Fruit fly (Drosophila melanogaster) whole organism, embryonic: Measurements from ENCODE around the gene Coa8.

Source experiments
- Aef1 ChIP-seq: fragments of 200-800 bp; sonication (Bioruptor generic); IDR thresholded peaks from 3 replicates; pipeline ENCODE4 v1.3.6; 2022; ENCODE audit warnings: missing biosample characterization, missing genetic modification characterization
- Antp ChIP-seq: fragments of 200-800 bp; sonication (Bioruptor generic); optimal IDR thresholded peaks from 3 replicates; lab custom pipeline; 2016; ENCODE audit warnings: missing biosample characterization, missing genetic modification characterization
- CG1024 ChIP-seq: fragments of 200-800 bp; sonication (Bioruptor generic); IDR thresholded peaks from 2 replicates; pipeline ENCODE4 v1.3.6; 2022; ENCODE audit warnings: missing biosample characterization, missing genetic modification characterization
- CG10959 ChIP-seq: fragments of 200-800 bp; sonication (Bioruptor generic); IDR thresholded peaks from 2 replicates; pipeline ENCODE4 v1.3.6; 2022; ENCODE audit warnings: missing biosample characterization, missing genetic modification characterization
- CG11723 ChIP-seq: fragments of 200-800 bp; sonication (Bioruptor generic); optimal IDR thresholded peaks from 2 replicates; lab custom pipeline; 2017; ENCODE audit warnings: missing biosample characterization, mild to moderate bottlenecking, missing genetic modification characterization
- CG12155 ChIP-seq: fragments of 200-800 bp; sonication (Bioruptor generic); optimal IDR thresholded peaks from 3 replicates; lab custom pipeline; 2016; ENCODE audit warnings: missing biosample characterization, missing genetic modification characterization
- CG12299 ChIP-seq: fragments of 200-800 bp; sonication (Bioruptor generic); optimal IDR thresholded peaks from 2 replicates; lab custom pipeline; 2018; ENCODE audit warnings: missing biosample characterization, mild to moderate bottlenecking, missing genetic modification characterization
- CG1233 ChIP-seq: fragments of 200-800 bp; sonication (Bioruptor generic); optimal IDR thresholded peaks from 4 replicates; lab custom pipeline; 2018; ENCODE audit warnings: missing biosample characterization, mild to moderate bottlenecking, missing genetic modification characterization
- CG14667 ChIP-seq: fragments of 200-800 bp; sonication (Bioruptor generic); IDR thresholded peaks from 2 replicates; pipeline ENCODE4 v1.3.6; 2022; ENCODE audit warnings: missing biosample characterization, missing genetic modification characterization
- CG17568 ChIP-seq: fragments of 200-800 bp; sonication (Bioruptor generic); optimal IDR thresholded peaks from 2 replicates; lab custom pipeline; 2018; ENCODE audit warnings: missing biosample characterization, mild to moderate bottlenecking, missing genetic modification characterization, moderate library complexity
- CG17802 ChIP-seq: fragments of 200-800 bp; sonication (Bioruptor generic); optimal IDR thresholded peaks from 2 replicates; lab custom pipeline; 2018; ENCODE audit warnings: missing biosample characterization, mild to moderate bottlenecking, missing genetic modification characterization, moderate library complexity
- CG18764 ChIP-seq: fragments of 200-800 bp; sonication (Bioruptor generic); optimal IDR thresholded peaks from 3 replicates; lab custom pipeline; 2016; ENCODE audit warnings: missing biosample characterization, missing genetic modification characterization
- CG2712 ChIP-seq: fragments of 200-800 bp; optimal IDR thresholded peaks from 3 replicates; lab custom pipeline; 2019; ENCODE audit warnings: missing biosample characterization, mild to moderate bottlenecking, missing genetic modification characterization, moderate library complexity
- CG33213 ChIP-seq: fragments of 200-800 bp; sonication (Bioruptor generic); optimal IDR thresholded peaks from 3 replicates; lab custom pipeline; 2016; ENCODE audit warnings: missing biosample characterization, missing genetic modification characterization
- CG34224 ChIP-seq: fragments of 200-800 bp; sonication (Bioruptor generic); IDR thresholded peaks from 3 replicates; pipeline ENCODE4 v1.3.6; 2022; ENCODE audit warnings: missing biosample characterization, missing genetic modification characterization; ENCODE audit not compliant: partially characterized antibody
- CG4424 ChIP-seq: fragments of 200-800 bp; sonication (Bioruptor generic); optimal IDR thresholded peaks from 3 replicates; lab custom pipeline; 2016; ENCODE audit warnings: missing biosample characterization, missing genetic modification characterization
- CG8388 ChIP-seq: fragments of 200-800 bp; sonication (Bioruptor generic); optimal IDR thresholded peaks from 2 replicates; lab custom pipeline; 2019; ENCODE audit warnings: missing biosample characterization, mild to moderate bottlenecking, missing genetic modification characterization, moderate library complexity
- CG9817 ChIP-seq: fragments of 200-800 bp; sonication (Bioruptor generic); optimal IDR thresholded peaks from 2 replicates; lab custom pipeline; 2018; ENCODE audit warnings: missing biosample characterization, mild to moderate bottlenecking, missing genetic modification characterization, moderate library complexity
- Dad ChIP-seq: fragments of 200-800 bp; sonication (Bioruptor generic); optimal IDR thresholded peaks from 3 replicates; lab custom pipeline; 2016; ENCODE audit warnings: missing biosample characterization, missing genetic modification characterization
- Dfd ChIP-seq, 2 experiments: fragments of >200 bp; optimal IDR thresholded peaks; 2 replicates each; lab custom pipeline; 2017; ENCODE audit warnings: missing biosample characterization in 2 of 2, missing genetic modification characterization in 2 of 2
- Dip3 ChIP-seq: fragments of 200-800 bp; sonication (Bioruptor generic); optimal IDR thresholded peaks from 3 replicates; lab custom pipeline; 2016; ENCODE audit warnings: missing biosample characterization, missing genetic modification characterization
- HHEX ChIP-seq: fragments of 200-800 bp; sonication (Bioruptor generic); optimal IDR thresholded peaks from 3 replicates; lab custom pipeline; 2017; ENCODE audit warnings: missing biosample characterization, mild to moderate bottlenecking, missing genetic modification characterization, missing genetic modification reagents
- HLH4C ChIP-seq: fragments of 200-800 bp; sonication (Bioruptor generic); IDR thresholded peaks from 3 replicates; pipeline ENCODE4 v1.3.6; 2022; ENCODE audit warnings: missing biosample characterization, missing genetic modification characterization; ENCODE audit not compliant: partially characterized antibody
- HLH54F ChIP-seq: fragments of 200-800 bp; sonication (Bioruptor generic); optimal IDR thresholded peaks from 3 replicates; lab custom pipeline; 2016; ENCODE audit warnings: missing biosample characterization, missing genetic modification characterization
- Hey ChIP-seq: fragments of 200-800 bp; sonication (Bioruptor generic); optimal IDR thresholded peaks from 3 replicates; lab custom pipeline; 2018; ENCODE audit warnings: missing biosample characterization, mild to moderate bottlenecking, missing genetic modification characterization
- Mad ChIP-seq: fragments of 200-800 bp; sonication (Bioruptor generic); optimal IDR thresholded peaks from 2 replicates; lab custom pipeline; 2016; ENCODE audit warnings: missing biosample characterization, missing genetic modification characterization
- Oaz ChIP-seq: fragments of 200-800 bp; sonication (Bioruptor generic); IDR thresholded peaks from 2 replicates; pipeline ENCODE4 v1.3.6; 2022; ENCODE audit warnings: missing biosample characterization, missing genetic modification characterization
- Opbp ChIP-seq: fragments of 200-800 bp; sonication (Bioruptor generic); IDR thresholded peaks from 3 replicates; pipeline ENCODE4 v1.3.6; 2022; ENCODE audit warnings: missing biosample characterization, missing genetic modification characterization; ENCODE audit not compliant: partially characterized antibody
- Sox100B ChIP-seq: fragments of 200-800 bp; sonication (Bioruptor generic); optimal IDR thresholded peaks from 3 replicates; lab custom pipeline; 2018; ENCODE audit warnings: missing biosample characterization, mild to moderate bottlenecking, missing genetic modification characterization
- Usf ChIP-seq: fragments of 200-800 bp; sonication (Bioruptor generic); optimal IDR thresholded peaks from 2 replicates; lab custom pipeline; 2017; ENCODE audit warnings: missing genotype, missing biosample characterization, missing genetic modification characterization
- abd-A ChIP-seq: fragments of 200-800 bp; sonication (Bioruptor generic); optimal IDR thresholded peaks from 3 replicates; lab custom pipeline; 2019; ENCODE audit warnings: missing biosample characterization, mild to moderate bottlenecking, missing genetic modification characterization, moderate library complexity
- ap ChIP-seq: fragments of 200-800 bp; sonication (Bioruptor generic); IDR thresholded peaks from 2 replicates; pipeline ENCODE4 v1.3.6; 2022; ENCODE audit warnings: missing biosample characterization, missing genetic modification characterization
- ara ChIP-seq: fragments of 200-800 bp; sonication (Bioruptor generic); IDR thresholded peaks from 2 replicates; pipeline ENCODE4 v1.3.6; 2022; ENCODE audit warnings: missing biosample characterization, missing genetic modification characterization
- bowl ChIP-seq: fragments of 200-800 bp; sonication (Bioruptor generic); IDR thresholded peaks from 2 replicates; pipeline ENCODE4 v1.3.6; 2022; ENCODE audit warnings: missing biosample characterization, missing genetic modification characterization
- bsh ChIP-seq, 2 experiments: fragments of 200-800 bp; sonication (Bioruptor generic); optimal IDR thresholded peaks; 2 replicates each; lab custom pipeline; 2017 to 2018; ENCODE audit warnings: mild to moderate bottlenecking in 2 of 2, missing biosample characterization in 2 of 2, missing genetic modification characterization in 2 of 2, moderate library complexity in 1 of 2
- chif ChIP-seq, 2 experiments: fragments of 200-800 bp; sonication (Bioruptor generic); optimal IDR thresholded peaks; 3 replicates each; lab custom pipeline; 2016; ENCODE audit warnings: missing biosample characterization in 2 of 2, missing genetic modification characterization in 2 of 2
- crp ChIP-seq, 2 experiments: fragments of 200-800 bp; sonication (Bioruptor generic); optimal IDR thresholded peaks; 2 replicates in 1 of 2; 3 replicates in 1 of 2; lab custom pipeline; 2017; ENCODE audit warnings: missing biosample characterization in 2 of 2, missing genetic modification characterization in 2 of 2, mild to moderate bottlenecking in 1 of 2, moderate library complexity in 1 of 2
- cwo ChIP-seq: fragments of 200-800 bp; sonication (Bioruptor generic); optimal IDR thresholded peaks from 3 replicates; lab custom pipeline; 2017; ENCODE audit warnings: missing biosample characterization, missing genetic modification characterization, mild to moderate bottlenecking, moderate library complexity, missing genetic modification reagents
- disco-r ChIP-seq: fragments of 200-800 bp; sonication (Bioruptor generic); optimal IDR thresholded peaks from 2 replicates; lab custom pipeline; 2016; ENCODE audit warnings: missing biosample characterization, missing genetic modification characterization
- fd64A ChIP-seq: fragments of 200-800 bp; sonication (Bioruptor generic); optimal IDR thresholded peaks from 3 replicates; lab custom pipeline; 2018; ENCODE audit warnings: missing biosample characterization, mild to moderate bottlenecking, missing genetic modification characterization
- gfzf ChIP-seq: fragments of 200-800 bp; sonication (Bioruptor generic); optimal IDR thresholded peaks from 2 replicates; lab custom pipeline; 2016; ENCODE audit warnings: missing biosample characterization, mild to moderate bottlenecking, missing genetic modification characterization, moderate library complexity
- gsb ChIP-seq: fragments of 200-800 bp; sonication (Bioruptor generic); IDR thresholded peaks from 2 replicates; pipeline ENCODE4 v1.3.6; 2022; ENCODE audit warnings: missing biosample characterization, missing genetic modification characterization
- ind ChIP-seq: fragments of 200-800 bp; sonication (Bioruptor generic); optimal IDR thresholded peaks from 3 replicates; lab custom pipeline; 2016; ENCODE audit warnings: missing biosample characterization, missing genetic modification characterization
- inv ChIP-seq: fragments of 200-800 bp; sonication (Bioruptor generic); IDR thresholded peaks from 2 replicates; pipeline ENCODE4 v1.3.6; 2022; ENCODE audit warnings: missing biosample characterization, missing genetic modification characterization; ENCODE audit not compliant: partially characterized antibody
- mam ChIP-seq: fragments of 200-800 bp; sonication (Bioruptor generic); optimal IDR thresholded peaks from 3 replicates; lab custom pipeline; 2016; ENCODE audit warnings: missing biosample characterization, missing genetic modification characterization
- nerfin-1 ChIP-seq: fragments of 200-800 bp; sonication (Bioruptor generic); optimal IDR thresholded peaks from 3 replicates; lab custom pipeline; 2019; ENCODE audit warnings: missing biosample characterization, mild to moderate bottlenecking, missing genetic modification characterization, moderate library complexity
- pan ChIP-seq, 4 experiments: fragments of >200 bp in 3 of 4; fragments of 200-800 bp in 1 of 4; sonication (Bioruptor generic) in 1 of 4; optimal IDR thresholded peaks in 3 of 4; IDR thresholded peaks in 1 of 4; 2 replicates each; pipeline versions ENCODE4 v1.3.6 to Lab custom; 2017 to 2022; ENCODE audit warnings: missing biosample characterization in 2 of 4, missing genetic modification characterization in 2 of 4, mixed read lengths in 1 of 4
- psq ChIP-seq: fragments of 200-800 bp; sonication (Bioruptor generic); optimal IDR thresholded peaks from 2 replicates; lab custom pipeline; 2017; ENCODE audit warnings: missing biosample characterization, missing genetic modification characterization
- repo ChIP-seq: fragments of 200-800 bp; sonication (Bioruptor generic); optimal IDR thresholded peaks from 2 replicates; lab custom pipeline; 2016; ENCODE audit warnings: missing biosample characterization, missing genetic modification characterization
- tgo ChIP-seq: fragments of 200-800 bp; sonication (Bioruptor generic); IDR thresholded peaks from 3 replicates; pipeline ENCODE4 v1.3.6; 2022; ENCODE audit warnings: missing biosample characterization, missing genetic modification characterization
- zfh1 ChIP-seq: fragments of 200-800 bp; sonication (Bioruptor generic); IDR thresholded peaks from 3 replicates; pipeline ENCODE4 v1.3.6; 2022; ENCODE audit warnings: missing biosample characterization, missing genetic modification characterization

Gene Coa8

DNA sequence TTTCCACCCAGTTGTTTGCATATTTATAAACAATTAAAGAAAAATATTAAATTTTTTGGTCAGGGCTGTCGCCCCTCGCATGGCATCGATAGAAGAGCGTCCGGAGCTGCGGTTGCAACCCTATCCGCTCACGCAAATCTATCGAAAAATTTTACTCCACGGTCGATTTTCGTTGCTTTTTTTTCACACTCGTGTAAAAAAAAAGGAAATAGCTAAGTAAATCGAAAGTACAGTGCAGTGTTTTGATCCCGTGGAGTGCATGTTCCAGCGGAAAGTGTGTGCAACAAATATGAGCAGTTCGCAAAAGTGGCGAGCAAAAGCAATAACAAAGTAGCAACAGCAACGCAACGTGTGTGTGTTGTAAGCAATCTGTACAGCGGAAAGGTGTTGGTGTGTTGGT is 28.7 kb downstream of the Coa8 start, which contains the start of the genes Edem1 and Rbcn-3B (continued):
- no peak for TF ChIP-seq Antp
- no peak for TF ChIP-seq HHEX (GFP tag; lab: Kevin White, UChicago)
- TF ChIP-seq CG11723 (GFP tag; lab: Kevin White, UChicago), result no peak
- no peak for TF ChIP-seq fd64A
- no peak for TF ChIP-seq zfh1 (GFP tag; lab: Robert Waterston, UW)
- no peak for TF ChIP-seq CG17568
- TF ChIP-seq ind, result no peak
- TF ChIP-seq repo (GFP tag; lab: Kevin White, UChicago), result no peak
- no peak for TF ChIP-seq ap (GFP tag; lab: Robert Waterston, UW)
- no peak for TF ChIP-seq Aef1 (GFP tag; lab: Robert Waterston, UW)
- no peak for TF ChIP-seq CG18764 (GFP tag; lab: Kevin White, UChicago)
- TF ChIP-seq abd-A (tag; lab: Kevin White, UChicago), result no peak
- TF ChIP-seq CG2712, result no peak
- TF ChIP-seq CG34224 (GFP tag; lab: Robert Waterston, UW), result peak; percentile 34; the same call in 2 of the 3 replicates
- TF ChIP-seq psq (GFP tag; lab: Kevin White, UChicago), result no peak
- no peak for TF ChIP-seq bowl
- no peak for TF ChIP-seq CG1233 (GFP tag; lab: Kevin White, UChicago)
- peak in 1 of 2 experiments; percentile 62 for TF ChIP-seq bsh (GFP tag; optimal IDR thresholded peaks at IDR 0.05; lab: Kevin White, UChicago)
- TF ChIP-seq Hey (tag; lab: Kevin White, UChicago), result no peak
- no peak for TF ChIP-seq CG9817 (tag; lab: Kevin White, UChicago)
- TF ChIP-seq CG12155 (GFP tag; lab: Kevin White, UChicago), result no peak
- TF ChIP-seq ara (GFP tag; lab: Robert Waterston, UW), result no peak
- TF ChIP-seq Usf, result no peak
- TF ChIP-seq CG33213 (GFP tag; lab: Kevin White, UChicago), result no peak
- TF ChIP-seq disco-r (GFP tag; lab: Kevin White, UChicago), result no peak
- TF ChIP-seq Oaz (GFP tag; lab: Robert Waterston, UW), result no peak
- TF ChIP-seq CG4424 (GFP tag; lab: Kevin White, UChicago), result no peak
- no peak for TF ChIP-seq mam (GFP tag; lab: Kevin White, UChicago)
- TF ChIP-seq pan (optimal IDR thresholded peaks at IDR 0.05; lab: Kevin White, UChicago), result no peak
- no peak for TF ChIP-seq pan (GFP tag; optimal IDR thresholded peaks at IDR 0.05 in 1 of 2, IDR thresholded peaks at IDR 0.05 in 1 of 2)
- TF ChIP-seq crp (GFP tag; optimal IDR thresholded peaks at IDR 0.05; lab: Kevin White, UChicago), result no peak
- TF ChIP-seq Mad, result no peak
- TF ChIP-seq CG12299, result no peak
- no peak for TF ChIP-seq CG1024 (GFP tag; lab: Robert Waterston, UW)
- no peak for TF ChIP-seq nerfin-1 (tag; lab: Kevin White, UChicago)
- no peak for TF ChIP-seq CG10959
- TF ChIP-seq Dip3 (GFP tag; lab: Kevin White, UChicago), result no peak
- TF ChIP-seq HLH54F (GFP tag; lab: Kevin White, UChicago), result no peak
- TF ChIP-seq Dad (GFP tag; lab: Kevin White, UChicago), result no peak
- TF ChIP-seq HLH4C (GFP tag; lab: Robert Waterston, UW), result 0 out of 3 replicates have a peak, but pooled peaks have one; percentile 42
- TF ChIP-seq CG8388 (GFP tag; lab: Kevin White, UChicago), result no peak
- no peak for TF ChIP-seq cwo
- peak; percentile 52; the same call in 1 of the 2 replicates for TF ChIP-seq inv (GFP tag; lab: Robert Waterston, UW)
- no peak for TF ChIP-seq tgo (GFP tag; lab: Robert Waterston, UW)
- TF ChIP-seq Opbp (GFP tag; lab: Robert Waterston, UW), result peak; percentile 36; the same call in 1 of the 3 replicates
- TF ChIP-seq gfzf (GFP tag; lab: Kevin White, UChicago), result no peak
- TF ChIP-seq chif (GFP tag; optimal IDR thresholded peaks at IDR 0.05; lab: Kevin White, UChicago), result no peak
- no peak for TF ChIP-seq CG14667 (GFP tag; lab: Robert Waterston, UW)
- TF ChIP-seq CG17802 (tag; lab: Kevin White, UChicago), result no peak
- no peak for TF ChIP-seq gsb
- TF ChIP-seq Dfd (GFP tag; optimal IDR thresholded peaks at IDR 0.05; lab: Kevin White, UChicago), result no peak
- no peak for TF ChIP-seq Sox100B (GFP tag; lab: Kevin White, UChicago)
